Fruit fly (Drosophila melanogaster) whole organism, pupa: ENCODE results near the gene CG18234.

ENCODE experiments used
- CG12605 ChIP-seq: fragments of 200-800 bp; sonication (Bioruptor generic); IDR thresholded peaks from 2 replicates; pipeline ENCODE4 v1.3.6; 2022; ENCODE audit warnings: missing biosample characterization, missing genetic modification characterization
- CG13204 ChIP-seq: fragments of 200-800 bp; sonication (Bioruptor generic); optimal IDR thresholded peaks from 2 replicates; lab custom pipeline; 2018; ENCODE audit warnings: missing biosample characterization, mild to moderate bottlenecking, missing genetic modification characterization, moderate library complexity
- CG14655 ChIP-seq: fragments of 200-800 bp; sonication (Bioruptor generic); optimal IDR thresholded peaks from 3 replicates; lab custom pipeline; 2017; ENCODE audit warnings: mild to moderate bottlenecking, missing biosample characterization, missing genetic modification reagents, missing genetic modification characterization
- CG17806 ChIP-seq: fragments of 200-800 bp; sonication (Bioruptor generic); optimal IDR thresholded peaks from 2 replicates; lab custom pipeline; 2018; ENCODE audit warnings: missing biosample characterization, mild to moderate bottlenecking, missing genetic modification characterization, moderate library complexity
- CG32121 ChIP-seq: fragments of 200-800 bp; sonication (Bioruptor generic); IDR thresholded peaks from 2 replicates; pipeline ENCODE4 v1.3.6; 2022; ENCODE audit warnings: missing biosample characterization, missing genetic modification characterization
- CG34367 ChIP-seq: fragments of 200-800 bp; sonication (Bioruptor generic); optimal IDR thresholded peaks from 2 replicates; lab custom pipeline; 2018; ENCODE audit warnings: missing biosample characterization, mild to moderate bottlenecking, missing genetic modification characterization
- CG4496 ChIP-seq: fragments of 200-800 bp; sonication (Bioruptor generic); IDR thresholded peaks from 3 replicates; pipeline ENCODE4 v1.3.6; 2022; ENCODE audit warnings: missing biosample characterization, missing genetic modification characterization
- CG8159 ChIP-seq: fragments of 200-800 bp; sonication (Bioruptor generic); optimal IDR thresholded peaks from 3 replicates; lab custom pipeline; 2018; ENCODE audit warnings: missing biosample characterization, mild to moderate bottlenecking, missing genetic modification characterization, moderate library complexity
- D1 ChIP-seq: fragments of 200-800 bp; sonication (Bioruptor generic); optimal IDR thresholded peaks from 2 replicates; lab custom pipeline; 2018; ENCODE audit warnings: missing biosample characterization, mild to moderate bottlenecking, missing genetic modification characterization, moderate library complexity
- EcR ChIP-seq: fragments of 200-800 bp; sonication (Bioruptor generic); optimal IDR thresholded peaks from 3 replicates; lab custom pipeline; 2019; ENCODE audit warnings: missing biosample characterization, missing genetic modification characterization, mild to moderate bottlenecking, moderate library complexity, missing genetic modification reagents
- Ets98B ChIP-seq: fragments of 200-800 bp; sonication (Bioruptor generic); IDR thresholded peaks from 2 replicates; pipeline ENCODE4 v1.3.6; 2022; ENCODE audit warnings: missing biosample characterization, missing genetic modification characterization
- fd96Ca ChIP-seq: fragments of 200-800 bp; sonication (Bioruptor generic); IDR thresholded peaks from 3 replicates; pipeline ENCODE4 v1.3.6; 2022; ENCODE audit warnings: missing biosample characterization, missing genetic modification characterization
- gl ChIP-seq: fragments of 200-800 bp; sonication (Bioruptor generic); optimal IDR thresholded peaks from 2 replicates; lab custom pipeline; 2018; ENCODE audit warnings: missing biosample characterization, mild to moderate bottlenecking, missing genetic modification characterization
- rn ChIP-seq: fragments of 200-800 bp; sonication (Bioruptor generic); IDR thresholded peaks from 2 replicates; pipeline ENCODE4 v1.3.6; 2022; ENCODE audit warnings: missing biosample characterization, missing genetic modification characterization

- TF ChIP-seq CG13204 (no peak), D1 (peak; percentile 85), EcR (GFP tag; lab: Kevin White, UChicago) (no peak), rn (no peak), CG8159 (no peak), CG34367 (tag; lab: Kevin White, UChicago) (no peak), CG17806 (no peak), CG32121 (GFP tag; lab: Robert Waterston, UW) (no peak), CG4496 (GFP tag; lab: Robert Waterston, UW) (no peak), Ets98B (GFP tag; lab: Robert Waterston, UW) (no peak), CG14655 (GFP tag; lab: Kevin White, UChicago) (no peak), fd96Ca (GFP tag; lab: Robert Waterston, UW) (no peak), CG12605 (GFP tag; lab: Robert Waterston, UW) (peak; percentile 31; the same call in 1 of the 2 replicates), gl (tag; lab: Kevin White, UChicago) (no peak)
These were observed 14.8 kb downstream of the CG18234 start, which contains the start of the genes CG13380 and CG4174 for dm6 chr3L:18617893-18618577.
